Worm (Caenorhabditis elegans) whole organism, L3 larva: ENCODE measurements around the gene W02D7.11.

Experiments used
- ceh-82 ChIP-seq: fragments of 150-350 bp; optimal IDR thresholded peaks from 2 replicates; lab custom pipeline; 2014; ENCODE audit warnings: missing biosample characterization, missing genetic modification characterization
- elt-2 ChIP-seq: sonication (generic microtip); optimal IDR thresholded peaks from 2 replicates; lab custom pipeline; 2016; ENCODE audit warnings: missing genetic modification reagents, mild to moderate bottlenecking, missing genetic modification characterization, missing compliant biosample characterization
- fkh-2 ChIP-seq: fragments of 150-350 bp; optimal IDR thresholded peaks from 2 replicates; lab custom pipeline; 2014; ENCODE audit warnings: missing biosample characterization, missing genetic modification reagents, missing genetic modification characterization
- fos-1 ChIP-seq: fragments of 150-350 bp; optimal IDR thresholded peaks from 2 replicates; lab custom pipeline; 2014; ENCODE audit warnings: missing biosample characterization, missing genetic modification characterization
- lin-39 ChIP-seq: fragments of 150-350 bp; optimal IDR thresholded peaks from 2 replicates; lab custom pipeline; 2018; ENCODE audit warnings: missing biosample characterization, missing genetic modification reagents, missing genetic modification characterization
- mdl-1 ChIP-seq: fragments of 150-350 bp; optimal IDR thresholded peaks from 2 replicates; lab custom pipeline; 2014; ENCODE audit warnings: missing biosample characterization, missing genetic modification characterization
- nfya-1 ChIP-seq: sonication (generic microtip); optimal IDR thresholded peaks from 2 replicates; lab custom pipeline; 2017; ENCODE audit warnings: missing genetic modification characterization, mild to moderate bottlenecking, missing compliant biosample characterization, antibody characterized with exemption, moderate library complexity; ENCODE audit not compliant: insufficient read depth
- nhr-12 ChIP-seq: fragments of 150-350 bp; optimal IDR thresholded peaks from 2 replicates; lab custom pipeline; 2014; ENCODE audit warnings: missing biosample characterization, missing genetic modification characterization
- tbx-2 ChIP-seq: sonication (generic microtip); optimal IDR thresholded peaks from 2 replicates; lab custom pipeline; 2016; ENCODE audit warnings: mild to moderate bottlenecking, missing genetic modification characterization, missing compliant biosample characterization
- unc-39 ChIP-seq: sonication (generic microtip); optimal IDR thresholded peaks from 4 replicates; lab custom pipeline; 2017; ENCODE audit warnings: missing biosample characterization, missing genetic modification characterization
- unc-62 ChIP-seq: fragments of 150-350 bp; sonication (generic microtip); optimal IDR thresholded peaks from 4 replicates; lab custom pipeline; 2014; ENCODE audit warnings: missing biosample characterization, missing genetic modification reagents, missing genetic modification characterization
- ztf-11 ChIP-seq: fragments of 150-350 bp; optimal IDR thresholded peaks from 2 replicates; lab custom pipeline; 2014; ENCODE audit warnings: missing biosample characterization, missing genetic modification characterization

DNA sequence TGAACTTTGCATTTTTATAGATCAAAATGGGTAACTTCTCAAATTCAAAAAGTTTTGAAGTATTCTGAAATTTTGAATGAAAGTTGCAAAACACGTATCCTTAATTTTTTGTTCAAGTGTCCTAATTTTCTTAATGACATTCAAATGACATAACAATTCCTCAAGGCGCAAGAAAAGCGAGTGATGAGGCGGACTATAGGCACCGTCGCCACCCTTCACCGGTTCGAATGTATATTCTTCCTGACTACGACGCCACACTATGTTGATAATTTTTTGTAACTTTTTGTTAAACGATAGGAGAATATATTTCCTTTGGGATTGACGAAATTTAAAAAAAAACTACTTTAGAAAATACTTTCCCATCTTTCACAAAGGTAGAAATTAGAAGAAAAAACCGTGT lies 22.7 kb downstream of the W02D7.11 start:
- TF ChIP-seq nhr-12 (tag; lab: Kevin White, UChicago) (no peak), unc-39 (tag; lab: Kevin White, UChicago) (no peak), fos-1 (tag; lab: Kevin White, UChicago) (no peak), ztf-11 (no peak), fkh-2 (tag; lab: Kevin White, UChicago) (no peak), mdl-1 (tag; lab: Kevin White, UChicago) (no peak), elt-2 (no peak), nfya-1 (tag; lab: Kevin White, UChicago) (no peak), lin-39 (tag; lab: Kevin White, UChicago) (no peak), unc-62 (GFP tag; lab: Kevin White, UChicago) (no peak), ceh-82 (tag; lab: Kevin White, UChicago) (no peak), tbx-2 (tag; lab: Kevin White, UChicago) (no peak)
